Worm (Caenorhabditis elegans) whole organism, L4/young adult: ENCODE results near the gene gly-7.

ENCODE experiments used
- W03F9.2 ChIP-seq: fragments of 150-350 bp; optimal IDR thresholded peaks from 2 replicates; lab custom pipeline; 2014; ENCODE audit warnings: missing biosample characterization, missing genetic modification characterization
- dao-5 ChIP-seq: sonication (generic microtip); optimal IDR thresholded peaks from 2 replicates; lab custom pipeline; 2016; ENCODE audit warnings: missing genotype, missing genetic modification characterization, moderate library complexity, missing compliant biosample characterization
- him-1 ChIP-seq: sonication (generic microtip); optimal IDR thresholded peaks from 2 replicates; lab custom pipeline; 2016; ENCODE audit warnings: missing genotype, missing genetic modification reagents, missing genetic modification characterization, missing compliant biosample characterization

DNA sequence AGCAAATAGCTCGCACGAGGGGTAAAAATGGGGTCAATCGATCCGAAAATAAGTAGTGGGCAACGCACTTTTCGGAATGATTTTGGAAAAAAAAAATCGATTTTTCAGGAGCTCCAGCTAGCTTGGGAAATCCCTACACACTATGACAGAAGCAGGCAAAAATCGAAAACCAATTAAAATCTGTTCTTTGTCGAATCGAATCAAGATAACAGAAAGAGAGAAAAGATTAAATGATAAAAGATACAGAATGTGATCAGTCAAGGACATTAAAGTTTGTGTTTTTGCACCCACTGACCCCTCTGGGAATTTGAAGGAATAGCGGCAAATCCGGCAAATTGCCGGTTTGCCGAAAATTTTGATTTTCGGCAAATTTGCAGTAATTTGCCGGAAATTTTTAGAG, 53.7 kb downstream of the gly-7 start:
- TF ChIP-seq him-1 (tag; lab: Kevin White, UChicago) (no peak), dao-5 (tag; lab: Kevin White, UChicago) (no peak), W03F9.2 (tag; lab: Kevin White, UChicago) (no peak)
